Worm (Caenorhabditis elegans) whole organism, L2 larva: Measurements from ENCODE around the gene C17H12.37.

ENCODE experiments used
- ama-1 ChIP-seq: fragments of 150-350 bp; optimal IDR thresholded peaks from 2 replicates; lab custom pipeline; 2018; ENCODE audit warnings: inconsistent platforms
- gmeb-1 ChIP-seq: fragments of 150-350 bp; optimal IDR thresholded peaks from 2 replicates; lab custom pipeline; 2014; ENCODE audit warnings: missing biosample characterization, missing genetic modification characterization
- nhr-12 ChIP-seq: fragments of 150-350 bp; optimal IDR thresholded peaks from 2 replicates; lab custom pipeline; 2014; ENCODE audit warnings: missing biosample characterization, missing genetic modification characterization
- skn-1 ChIP-seq: sonication (generic microtip); optimal IDR thresholded peaks from 2 replicates; lab custom pipeline; 2017; ENCODE audit warnings: missing biosample characterization, missing genetic modification characterization
- zag-1 ChIP-seq: fragments of 150-350 bp; optimal IDR thresholded peaks from 2 replicates; lab custom pipeline; 2014; ENCODE audit warnings: missing biosample characterization, missing genetic modification characterization

ce11 chrIV:6757614-6758013, 47.3 kb upstream of the C17H12.37 start:
- TF ChIP-seq gmeb-1 (tag; lab: Kevin White, UChicago) (no peak), nhr-12 (tag; lab: Kevin White, UChicago) (no peak), zag-1 (tag; lab: Kevin White, UChicago) (no peak), skn-1 (tag; lab: Kevin White, UChicago) (no peak), ama-1 (no peak)
